Fruit fly (Drosophila melanogaster): ENCODE measurements around the gene CG42371.

The CG42371 gene

DNA sequence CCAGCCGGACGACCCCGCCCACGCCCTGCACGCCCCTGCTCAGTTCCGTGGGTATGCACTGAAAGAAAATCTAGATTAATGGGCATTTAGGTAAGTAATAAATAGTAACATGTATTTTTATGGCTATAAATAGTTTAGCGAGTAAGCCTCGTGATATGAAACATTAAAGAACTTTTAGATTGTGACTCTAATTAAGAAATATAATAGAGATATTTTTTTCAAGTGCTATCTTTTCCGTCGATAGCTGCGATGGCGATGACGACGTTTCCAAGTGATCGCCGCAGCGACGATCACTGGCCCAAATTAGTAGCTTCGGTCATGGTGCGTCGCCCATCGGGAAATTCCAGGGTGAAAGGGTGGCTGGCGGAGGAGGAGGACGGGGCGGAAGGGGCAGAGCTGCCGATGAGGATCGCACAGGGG is 36.9 kb downstream of the CG42371 start (continued):
- TF ChIP-seq CG8089 (GFP tag; optimal IDR thresholded peaks at IDR 0.05) (peak; percentile 70), CG11504 (tag; optimal IDR thresholded peaks at IDR 0.05) (peak; percentile 93), Rx (GFP tag; IDR thresholded peaks at IDR 0.05) (peak; percentile 86), CG15269 (tag; optimal IDR thresholded peaks at IDR 0.05) (peak; percentile 91), phol (tag; optimal IDR thresholded peaks at IDR 0.05) (peak; percentile 94), zf30C (GFP tag; optimal IDR thresholded peaks at IDR 0.05) (peak; percentile 76), dm (GFP tag; optimal IDR thresholded peaks at IDR 0.05) (peak; percentile 58), ATbp (GFP tag; optimal IDR thresholded peaks at IDR 0.05) (peak; percentile 95), Bdp1 (GFP tag; optimal IDR thresholded peaks at IDR 0.05) (peak; percentile 61), Usf (GFP tag; optimal IDR thresholded peaks at IDR 0.05) (peak; percentile 47), kay (GFP tag; optimal IDR thresholded peaks at IDR 0.05) (peak; percentile 76), CG9876 (GFP tag; optimal IDR thresholded peaks at IDR 0.05) (peak; percentile 34), sqz (GFP tag; optimal IDR thresholded peaks at IDR 0.05) (peak; percentile 84), dmrt11E (tag; optimal IDR thresholded peaks at IDR 0.05) (peak; percentile 93), NC2α (GFP tag; optimal IDR thresholded peaks at IDR 0.05) (peak; percentile 50), CG31441 (GFP tag; IDR thresholded peaks at IDR 0.05) (peak; percentile 91), unpg (GFP tag; optimal IDR thresholded peaks at IDR 0.05) (peak; percentile 95), zfh1 (GFP tag; IDR thresholded peaks at IDR 0.05) (peak; percentile 93), CG18476 (GFP tag; optimal IDR thresholded peaks at IDR 0.05) (peak; percentile 85), CG15073 (GFP tag; optimal IDR thresholded peaks at IDR 0.05) (peak; percentile 55), CG7839 (tag; optimal IDR thresholded peaks at IDR 0.05) (peak; percentile 93), CG16779 (GFP tag; IDR thresholded peaks at IDR 0.05) (peak; percentile 73; the same call in 1 of the 2 replicates), inv (GFP tag; IDR thresholded peaks at IDR 0.05; ENCODE audit: partially characterized antibody) (no peak), CG8944 (GFP tag; optimal IDR thresholded peaks at IDR 0.05) (peak; percentile 57), odd (GFP tag; optimal IDR thresholded peaks at IDR 0.05) (peak; percentile 77), CG14965 (GFP tag; optimal IDR thresholded peaks at IDR 0.05; ENCODE audit: borderline replicate concordance) (peak; percentile 21), CG3838 (GFP tag; optimal IDR thresholded peaks at IDR 0.05) (peak; percentile 73), CG14050 (GFP tag; IDR thresholded peaks at IDR 0.05) (peak; percentile 80), vfl (GFP tag; optimal IDR thresholded peaks at IDR 0.05) (peak; percentile 63), CG11695 (GFP tag; IDR thresholded peaks at IDR 0.05) (peak; percentile 89), MTF-1 (GFP tag; optimal IDR thresholded peaks at IDR 0.05; ENCODE audit: borderline replicate concordance) (peak; percentile 84), CG17328 (GFP tag; IDR thresholded peaks at IDR 0.05) (peak; percentile 93), br (optimal IDR thresholded peaks at IDR 0.05) (no peak), CkIIα-i1 (GFP tag; IDR thresholded peaks at IDR 0.05) (peak; percentile 62), CG33213 (GFP tag; optimal IDR thresholded peaks at IDR 0.05) (peak; percentile 63), esg (GFP tag; conservative IDR thresholded peaks at IDR 0.05) (peak; percentile 89), Awh (GFP tag; IDR thresholded peaks at IDR 0.05) (peak; percentile 88), shn (GFP tag; optimal IDR thresholded peaks at IDR 0.05) (no peak), ro (GFP tag; IDR thresholded peaks at IDR 0.05) (peak; percentile 62; the same call in 1 of the 2 replicates), CG1603 (tag; optimal IDR thresholded peaks at IDR 0.05) (peak; percentile 91), CG12659 (GFP tag; optimal IDR thresholded peaks at IDR 0.05) (peak; percentile 72), CG4617 (GFP tag; optimal IDR thresholded peaks at IDR 0.05; ENCODE audit: borderline replicate concordance) (peak; percentile 46), Hr39 (optimal IDR thresholded peaks at IDR 0.05) (no peak), Sry-β (GFP tag; optimal IDR thresholded peaks at IDR 0.05) (peak; percentile 18), peb (GFP tag; IDR thresholded peaks at IDR 0.05) (peak; percentile 83), CG12942 (GFP tag; optimal IDR thresholded peaks at IDR 0.05) (peak; percentile 82), hth (optimal IDR thresholded peaks at IDR 0.05) (no peak), Taf1 (GFP tag; IDR thresholded peaks at IDR 0.05) (peak; percentile 44; the same call in 1 of the 2 replicates), hbn (GFP tag; IDR thresholded peaks at IDR 0.05; ENCODE audit: partially characterized antibody) (no peak), CG13775 (GFP tag; optimal IDR thresholded peaks at IDR 0.05) (peak; percentile 77), stc (GFP tag; IDR thresholded peaks at IDR 0.05) (peak; percentile 91), pho (GFP tag; optimal IDR thresholded peaks at IDR 0.05) (peak; percentile 57)

All from whole organism, embryonic.